Worm (Caenorhabditis elegans): Measurements from ENCODE around the gene sms-2.

sms-2 gene

ce11 chrX:991274-991673 is 42.6 kb upstream of the sms-2 start, which contains the start of the genes C09E10.3 and dgk-1:
C09E10.3 (minus strand) TSS chrX:991374.
dgk-1 (minus strand) TSS chrX:991456.
- TF ChIP-seq skn-1 (tag; optimal IDR thresholded peaks at IDR 0.05), result no peak
- TF ChIP-seq nhr-237 (tag; optimal IDR thresholded peaks at IDR 0.05), result no peak
- TF ChIP-seq swsn-7 (tag; optimal IDR thresholded peaks at IDR 0.05), result no peak
- no peak for TF ChIP-seq pax-3 (tag; optimal IDR thresholded peaks at IDR 0.05)
- TF ChIP-seq zip-4 (GFP tag; optimal IDR thresholded peaks at IDR 0.05), result no peak
- no peak for TF ChIP-seq nhr-84 (tag; optimal IDR thresholded peaks at IDR 0.05)
- TF ChIP-seq irx-1 (tag; optimal IDR thresholded peaks at IDR 0.05), result no peak
- no peak for TF ChIP-seq efl-1 (optimal IDR thresholded peaks at IDR 0.05)
- TF ChIP-seq efl-1 (GFP tag; optimal IDR thresholded peaks at IDR 0.05 in 1 of 2), result no peak
- TF ChIP-seq xbp-1 (tag; optimal IDR thresholded peaks at IDR 0.05), result no peak
- TF ChIP-seq elt-2 (tag; optimal IDR thresholded peaks at IDR 0.05), result no peak
- no peak for TF ChIP-seq tlp-1 (tag; optimal IDR thresholded peaks at IDR 0.05)
- TF ChIP-seq fos-1 (tag; optimal IDR thresholded peaks at IDR 0.05), result no peak
- TF ChIP-seq hpl-2 (GFP tag; optimal IDR thresholded peaks at IDR 0.05), result no peak

DNA sequence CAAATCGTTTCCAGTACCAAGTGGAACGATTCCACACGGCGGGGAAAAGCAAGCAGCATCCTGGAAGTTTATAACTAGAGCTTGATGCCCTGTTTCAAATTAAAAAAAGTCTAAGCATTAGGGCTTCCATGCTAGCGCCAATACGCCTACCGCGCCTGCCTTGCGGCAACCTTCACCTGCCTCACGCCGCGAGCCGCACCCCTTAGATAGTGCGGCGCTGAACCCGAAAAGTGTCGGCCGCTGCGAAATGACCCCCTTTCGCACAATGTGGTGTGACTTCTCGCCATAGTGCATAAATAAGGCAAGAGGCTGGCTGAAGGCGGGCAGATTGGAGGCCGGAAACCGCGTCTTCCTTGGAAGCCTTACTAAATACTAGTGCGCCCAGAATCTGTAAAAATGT is 37.8 kb upstream of the sms-2 start:
- TF ChIP-seq alr-1 (tag; optimal IDR thresholded peaks at IDR 0.05; ENCODE audit: borderline replicate concordance) (no peak), snpc-4 (tag; optimal IDR thresholded peaks at IDR 0.05) (peak; percentile 80), unc-62 (GFP tag; optimal IDR thresholded peaks at IDR 0.05) (no peak), nhr-47 (tag; optimal IDR thresholded peaks at IDR 0.05) (peak; percentile 2)

DNA sequence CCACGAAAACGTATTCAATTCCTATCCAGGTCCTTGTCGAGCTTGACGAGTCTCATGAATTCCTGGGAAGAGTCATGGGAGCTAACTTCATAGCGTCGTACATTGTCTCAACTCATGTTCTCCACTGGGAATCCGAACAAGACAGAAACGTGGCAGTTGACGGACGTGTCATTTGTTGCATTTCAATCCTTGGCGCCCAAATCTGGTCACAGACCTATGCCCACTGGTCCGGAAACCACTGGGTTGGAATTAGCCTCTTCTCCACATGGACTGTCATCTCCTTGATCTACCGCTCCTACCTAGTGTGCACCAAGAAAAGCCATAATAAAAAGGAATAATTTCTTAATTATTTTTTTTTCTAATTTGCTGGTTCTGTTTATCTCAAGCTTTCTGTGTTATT is 33.9 kb upstream of the sms-2 start:
- TF ChIP-seq lin-35 (GFP tag; optimal IDR thresholded peaks at IDR 0.05), result no peak
- TF ChIP-seq nhr-77 (tag; optimal IDR thresholded peaks at IDR 0.05), result no peak
- TF ChIP-seq fkh-4 (tag; optimal IDR thresholded peaks at IDR 0.05; ENCODE audit: borderline replicate concordance), result no peak

ce11 chrX:980252-981009 is 31.7 kb upstream of the sms-2 start, which contains the start of gene C44C1.1:
C44C1.1 (plus strand) TSS chrX:980776.
- TF ChIP-seq elt-3 (tag; optimal IDR thresholded peaks at IDR 0.05), result peak in 5 of 6 experiments; percentile 12 to 51 (median 44)
- TF ChIP-seq mep-1 (tag; optimal IDR thresholded peaks at IDR 0.05), result peak; percentile 47
- peak; percentile 21 for TF ChIP-seq nhr-20 (tag; optimal IDR thresholded peaks at IDR 0.05)
- TF ChIP-seq ztf-11 (tag; optimal IDR thresholded peaks at IDR 0.05), result no peak
- TF ChIP-seq lsy-2 (tag; optimal IDR thresholded peaks at IDR 0.05), result peak in 1 of 2 experiments; percentile 4
- peak; percentile 52 for TF ChIP-seq nhr-71 (tag; optimal IDR thresholded peaks at IDR 0.05)
- TF ChIP-seq skn-1 (tag; optimal IDR thresholded peaks at IDR 0.05), result peak; percentile 17
- TF ChIP-seq ceh-63 (GFP tag; optimal IDR thresholded peaks at IDR 0.05), result no peak
- peak; percentile 71 for TF ChIP-seq nhr-85 (tag)
- no peak for TF ChIP-seq nhr-76 (tag; optimal IDR thresholded peaks at IDR 0.05)
- TF ChIP-seq snu-23 (GFP tag; optimal IDR thresholded peaks at IDR 0.05), result peak; percentile 43
- peak in 1 of 2 experiments; percentile 6 for TF ChIP-seq mdl-1 (tag; optimal IDR thresholded peaks at IDR 0.05)
- peak; percentile 89 for TF ChIP-seq hlh-4 (tag; optimal IDR thresholded peaks at IDR 0.05)
- peak; percentile 80 for TF ChIP-seq lin-14 (GFP tag; optimal IDR thresholded peaks at IDR 0.05)
- no peak for TF ChIP-seq fkh-4 (tag; optimal IDR thresholded peaks at IDR 0.05; ENCODE audit: borderline replicate concordance)
- peak; percentile 96 for TF ChIP-seq blmp-1 (tag; optimal IDR thresholded peaks at IDR 0.05)
- no peak for TF ChIP-seq nhr-77 (tag; optimal IDR thresholded peaks at IDR 0.05)
- no peak for TF ChIP-seq mab-9 (GFP tag; IDR thresholded peaks at IDR 0.05)
- TF ChIP-seq lin-35 (GFP tag; optimal IDR thresholded peaks at IDR 0.05), result peak in 1 of 2 experiments; percentile 17
- TF ChIP-seq fkh-8 (tag; optimal IDR thresholded peaks at IDR 0.05), result peak; percentile 66
- TF ChIP-seq nhr-47 (tag; optimal IDR thresholded peaks at IDR 0.05), result peak; percentile 59
- TF ChIP-seq rnt-1 (tag; optimal IDR thresholded peaks at IDR 0.05), result peak; percentile 32
- peak; percentile 88 for TF ChIP-seq pag-3 (tag; optimal IDR thresholded peaks at IDR 0.05; ENCODE audit: borderline replicate concordance, insufficient read depth)
- no peak for TF ChIP-seq efl-1 (optimal IDR thresholded peaks at IDR 0.05)
- peak in 1 of 2 experiments; percentile 46 for TF ChIP-seq efl-1 (GFP tag; optimal IDR thresholded peaks at IDR 0.05 in 1 of 2)
